Worm (Caenorhabditis elegans) whole organism, L1 larva: ENCODE measurements around the gene W02B12.13.

Experiments used
- C04F5.9 ChIP-seq: sonication (generic microtip); optimal IDR thresholded peaks from 2 replicates; lab custom pipeline; 2016; ENCODE audit warnings: missing genetic modification characterization, missing compliant biosample characterization
- C34B4.2 ChIP-seq: sonication (generic microtip); optimal IDR thresholded peaks from 2 replicates; lab custom pipeline; 2017; ENCODE audit warnings: mild to moderate bottlenecking, missing genetic modification characterization, missing compliant biosample characterization
- F16B12.6 ChIP-seq: fragments of 150-350 bp; optimal IDR thresholded peaks from 2 replicates; lab custom pipeline; 2014; ENCODE audit warnings: missing biosample characterization, missing genetic modification characterization
- aha-1 ChIP-seq: fragments of 150-350 bp; optimal IDR thresholded peaks from 2 replicates; lab custom pipeline; 2014; ENCODE audit warnings: missing biosample characterization, missing genetic modification characterization
- alr-1 ChIP-seq: fragments of 200-800 bp; sonication (Bioruptor generic); optimal IDR thresholded peaks from 2 replicates; lab custom pipeline; 2018; ENCODE audit warnings: borderline replicate concordance, mild to moderate bottlenecking, missing genetic modification characterization, missing compliant biosample characterization
- blmp-1 ChIP-seq: fragments of 150-350 bp; optimal IDR thresholded peaks from 2 replicates; lab custom pipeline; 2014; ENCODE audit warnings: missing biosample characterization, missing genetic modification characterization
- ceh-8 ChIP-seq: fragments of 200-800 bp; sonication (Bioruptor generic); optimal IDR thresholded peaks from 2 replicates; lab custom pipeline; 2018; ENCODE audit warnings: mild to moderate bottlenecking, missing genetic modification characterization, moderate library complexity, missing compliant biosample characterization
- ceh-82 ChIP-seq, 3 experiments: fragments of 150-350 bp in 1 of 3; sonication (generic microtip) in 2 of 3; optimal IDR thresholded peaks; 2 replicates each; lab custom pipeline; 2014 to 2017; ENCODE audit warnings: missing biosample characterization in 3 of 3, missing genetic modification characterization in 3 of 3
- ceh-88 ChIP-seq: fragments of 200-800 bp; sonication (Bioruptor generic); IDR thresholded peaks from 2 replicates; pipeline ENCODE4 v1.3.6; 2022; ENCODE audit warnings: missing genetic modification characterization, missing compliant biosample characterization
- ceh-90 ChIP-seq: sonication (generic microtip); optimal IDR thresholded peaks from 2 replicates; lab custom pipeline; 2016; ENCODE audit warnings: missing genetic modification characterization, missing compliant biosample characterization
- dpl-1 ChIP-seq, 3 experiments: fragments of 150-350 bp in 2 of 3; sonication (generic microtip) in 1 of 3; optimal IDR thresholded peaks; 2 replicates each; lab custom pipeline; 2014 to 2017; ENCODE audit warnings: missing biosample characterization in 3 of 3, missing genetic modification characterization in 3 of 3, missing genetic modification reagents in 3 of 3
- dsc-1 ChIP-seq: sonication (generic microtip); optimal IDR thresholded peaks from 2 replicates; lab custom pipeline; 2016; ENCODE audit warnings: mild to moderate bottlenecking, missing genetic modification characterization, missing compliant biosample characterization
- efl-1 ChIP-seq, 4 experiments: fragments of 150-350 bp; optimal IDR thresholded peaks in 3 of 4; peaks in 1 of 4; 1 replicate in 1 of 4; 2 replicates in 3 of 4; lab custom pipeline; 2014; ENCODE audit warnings: missing biosample characterization in 2 of 4, missing genetic modification characterization in 2 of 4, missing genetic modification reagents in 2 of 4
- efl-3 ChIP-seq: fragments of 200-800 bp; sonication (Bioruptor generic); optimal IDR thresholded peaks from 2 replicates; lab custom pipeline; 2018; ENCODE audit warnings: mild to moderate bottlenecking, missing genetic modification characterization, missing compliant biosample characterization
- ets-5 ChIP-seq: fragments of 200-800 bp; sonication (Bioruptor generic); IDR thresholded peaks from 2 replicates; pipeline ENCODE4 v1.3.6; 2022; ENCODE audit warnings: missing genetic modification characterization, missing compliant biosample characterization
- fkh-10 ChIP-seq: sonication (generic microtip); optimal IDR thresholded peaks from 2 replicates; lab custom pipeline; 2017; ENCODE audit warnings: missing biosample characterization, missing genetic modification reagents, missing genetic modification characterization
- fkh-4 ChIP-seq: sonication (generic microtip); optimal IDR thresholded peaks from 2 replicates; lab custom pipeline; 2016; ENCODE audit warnings: missing compliant biosample characterization, missing genetic modification characterization, borderline replicate concordance
- fos-1 ChIP-seq: fragments of 150-350 bp; optimal IDR thresholded peaks from 2 replicates; lab custom pipeline; 2014; ENCODE audit warnings: missing biosample characterization, missing genetic modification characterization
- grh-1 ChIP-seq: fragments of 200-800 bp; sonication (Bioruptor generic); IDR thresholded peaks from 2 replicates; pipeline ENCODE4 v1.3.6; 2022; ENCODE audit warnings: missing genetic modification reagents, missing genetic modification characterization, missing compliant biosample characterization
- hlh-17 ChIP-seq: fragments of 200-800 bp; sonication (Bioruptor generic); optimal IDR thresholded peaks from 2 replicates; lab custom pipeline; 2018; ENCODE audit warnings: missing genetic modification characterization, mild to moderate bottlenecking, missing compliant biosample characterization, moderate library complexity, borderline replicate concordance
- hlh-4 ChIP-seq: sonication (generic microtip); optimal IDR thresholded peaks from 2 replicates; lab custom pipeline; 2016; ENCODE audit warnings: mild to moderate bottlenecking, missing genetic modification characterization, missing compliant biosample characterization
- isw-1 ChIP-seq: fragments of 200-800 bp; sonication (Bioruptor generic); IDR thresholded peaks from 2 replicates; pipeline ENCODE4 v1.3.6; 2022; ENCODE audit warnings: missing genetic modification characterization, missing compliant biosample characterization
- jun-1 ChIP-seq: fragments of 150-350 bp; optimal IDR thresholded peaks from 2 replicates; lab custom pipeline; 2014; ENCODE audit warnings: missing biosample characterization, missing genetic modification reagents, missing genetic modification characterization
- lin-13 ChIP-seq: fragments of 150-350 bp; optimal IDR thresholded peaks from 2 replicates; lab custom pipeline; 2014; ENCODE audit warnings: missing biosample characterization, missing genetic modification reagents, missing genetic modification characterization
- lin-14 ChIP-seq: fragments of 200-800 bp; sonication (Bioruptor generic); optimal IDR thresholded peaks from 2 replicates; lab custom pipeline; 2018; ENCODE audit warnings: mild to moderate bottlenecking, missing genetic modification characterization, moderate library complexity, missing compliant biosample characterization
- lin-35 ChIP-seq, 2 experiments: fragments of 150-350 bp; optimal IDR thresholded peaks; 2 replicates each; lab custom pipeline; 2014; ENCODE audit warnings: missing biosample characterization in 2 of 2, missing genetic modification characterization in 2 of 2, missing genetic modification reagents in 2 of 2
- lir-3 ChIP-seq: sonication (generic microtip); optimal IDR thresholded peaks from 2 replicates; lab custom pipeline; 2016; ENCODE audit warnings: mild to moderate bottlenecking, missing genetic modification characterization, moderate library complexity, missing compliant biosample characterization; ENCODE audit not compliant: poor library complexity
- lsy-2 ChIP-seq, 2 experiments: fragments of 150-350 bp; optimal IDR thresholded peaks; 2 replicates each; lab custom pipeline; 2014; ENCODE audit warnings: missing biosample characterization in 2 of 2, missing genetic modification characterization in 2 of 2
- mdl-1 ChIP-seq, 2 experiments: fragments of 150-350 bp; optimal IDR thresholded peaks; 2 replicates each; lab custom pipeline; 2014 to 2017; ENCODE audit warnings: missing biosample characterization in 2 of 2, missing genetic modification characterization in 2 of 2, inconsistent platforms in 1 of 2
- mef-2 ChIP-seq: fragments of 150-350 bp; optimal IDR thresholded peaks from 2 replicates; lab custom pipeline; 2014; ENCODE audit warnings: missing biosample characterization, missing genetic modification characterization
- mep-1 ChIP-seq: fragments of 150-350 bp; optimal IDR thresholded peaks from 2 replicates; lab custom pipeline; 2014; ENCODE audit warnings: missing biosample characterization, missing genetic modification characterization
- nhr-11 ChIP-seq: fragments of 150-350 bp; optimal IDR thresholded peaks from 2 replicates; lab custom pipeline; 2014; ENCODE audit warnings: missing biosample characterization, missing genetic modification characterization
- nhr-12 ChIP-seq: sonication (generic microtip); optimal IDR thresholded peaks from 2 replicates; lab custom pipeline; 2017; ENCODE audit warnings: missing biosample characterization, missing genetic modification characterization
- nhr-19 ChIP-seq: fragments of 200-800 bp; sonication (Bioruptor generic); conservative IDR thresholded peaks from 2 replicates; pipeline ENCODE4 v1.3.6; 2022; ENCODE audit warnings: missing genetic modification characterization, missing compliant biosample characterization
- nhr-71 ChIP-seq: sonication (generic microtip); optimal IDR thresholded peaks from 2 replicates; lab custom pipeline; 2016; ENCODE audit warnings: mild to moderate bottlenecking, missing genetic modification characterization, moderate library complexity, missing compliant biosample characterization
- nhr-76 ChIP-seq: sonication (generic microtip); optimal IDR thresholded peaks from 2 replicates; lab custom pipeline; 2017; ENCODE audit warnings: missing biosample characterization, missing genetic modification characterization
- nhr-85 ChIP-seq: sonication (generic microtip); peaks from one replicate; lab custom pipeline; 2016; ENCODE audit warnings: missing genetic modification characterization, inconsistent platforms, missing compliant biosample characterization
- nhr-90 ChIP-seq: sonication (generic microtip); optimal IDR thresholded peaks from 2 replicates; lab custom pipeline; 2016; ENCODE audit warnings: mild to moderate bottlenecking, missing genetic modification characterization, missing compliant biosample characterization; ENCODE audit not compliant: poor library complexity
- pag-3 ChIP-seq: sonication (generic microtip); optimal IDR thresholded peaks from 2 replicates; lab custom pipeline; 2017; ENCODE audit warnings: missing genetic modification characterization, mild to moderate bottlenecking, missing compliant biosample characterization, antibody characterized with exemption, borderline replicate concordance; ENCODE audit not compliant: insufficient read depth
- rnt-1 ChIP-seq: sonication (generic microtip); optimal IDR thresholded peaks from 2 replicates; lab custom pipeline; 2016; ENCODE audit warnings: mild to moderate bottlenecking, missing genetic modification characterization, moderate library complexity, missing compliant biosample characterization
- skn-1 ChIP-seq: fragments of 150-350 bp; optimal IDR thresholded peaks from 2 replicates; lab custom pipeline; 2014; ENCODE audit warnings: missing biosample characterization, missing genetic modification characterization
- sptf-1 ChIP-seq: fragments of 150-350 bp; optimal IDR thresholded peaks from 2 replicates; lab custom pipeline; 2014; ENCODE audit warnings: missing biosample characterization, missing genetic modification characterization
- swsn-7 ChIP-seq: sonication (generic microtip); optimal IDR thresholded peaks from 2 replicates; lab custom pipeline; 2016; ENCODE audit warnings: missing genetic modification characterization, missing compliant biosample characterization
- unc-130 ChIP-seq: fragments of 150-350 bp; optimal IDR thresholded peaks from 2 replicates; lab custom pipeline; 2017; ENCODE audit warnings: missing biosample characterization, missing genetic modification characterization, inconsistent platforms
- unc-86 ChIP-seq: sonication (generic microtip); optimal IDR thresholded peaks from 2 replicates; lab custom pipeline; 2016; ENCODE audit warnings: missing genetic modification characterization, missing compliant biosample characterization
- unc-98 ChIP-seq: fragments of 200-800 bp; sonication (Bioruptor generic); IDR thresholded peaks from 2 replicates; pipeline ENCODE4 v1.3.6; 2022; ENCODE audit warnings: missing genetic modification characterization, missing compliant biosample characterization
- vab-15 ChIP-seq: sonication (generic microtip); optimal IDR thresholded peaks from 2 replicates; lab custom pipeline; 2017; ENCODE audit warnings: missing genotype, mild to moderate bottlenecking, missing genetic modification characterization, missing compliant biosample characterization
- zag-1 ChIP-seq: fragments of 150-350 bp; optimal IDR thresholded peaks from 2 replicates; lab custom pipeline; 2014; ENCODE audit warnings: missing biosample characterization, missing genetic modification characterization
- zip-4 ChIP-seq: fragments of 200-800 bp; sonication (Bioruptor generic); optimal IDR thresholded peaks from 2 replicates; lab custom pipeline; 2018; ENCODE audit warnings: mild to moderate bottlenecking, missing genetic modification characterization, moderate library complexity, missing compliant biosample characterization
- ztf-11 ChIP-seq, 2 experiments: sonication (generic microtip); optimal IDR thresholded peaks; 2 replicates each; lab custom pipeline; 2016 to 2017; ENCODE audit warnings: missing genetic modification characterization in 2 of 2, missing biosample characterization in 1 of 2, missing compliant biosample characterization in 1 of 2
- ztf-4 ChIP-seq: fragments of 150-350 bp; optimal IDR thresholded peaks from 2 replicates; lab custom pipeline; 2014; ENCODE audit warnings: missing biosample characterization, missing genetic modification characterization

Gene W02B12.13

DNA sequence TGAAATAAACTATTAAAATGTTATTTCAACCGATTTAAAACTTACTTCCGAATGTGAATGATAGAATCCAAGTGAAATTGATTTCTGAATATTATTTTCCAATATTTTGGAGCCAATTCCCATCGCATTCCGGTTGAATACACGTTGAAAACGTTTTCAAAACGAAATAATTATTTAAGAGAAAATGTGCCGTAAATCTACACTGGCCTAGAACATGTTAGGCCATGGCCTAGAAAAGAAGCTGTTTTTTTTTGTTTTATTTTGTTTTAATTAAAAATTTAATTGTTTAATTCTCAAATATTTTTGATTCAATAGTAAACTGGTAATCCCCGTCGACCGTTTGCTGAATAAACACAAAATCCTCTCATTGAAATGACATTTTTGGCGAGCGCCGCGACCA lies 18.8 kb downstream of the W02B12.13 start:
- TF ChIP-seq ceh-88 (no peak), nhr-85 (tag; lab: Kevin White, UChicago) (no peak), hlh-17 (GFP tag; lab: Kevin White, UChicago) (no peak), zag-1 (tag; lab: Kevin White, UChicago) (no peak), pag-3 (tag; lab: Kevin White, UChicago) (no peak), dsc-1 (tag; lab: Kevin White, UChicago) (no peak), dpl-1 (GFP tag; optimal IDR thresholded peaks at IDR 0.05; lab: Kevin White, UChicago) (peak in 1 of 3 experiments; percentile 27), ceh-82 (tag; optimal IDR thresholded peaks at IDR 0.05; lab: Kevin White, UChicago) (no peak), nhr-12 (tag; lab: Kevin White, UChicago) (no peak), alr-1 (tag; lab: Kevin White, UChicago) (no peak), fkh-4 (tag; lab: Kevin White, UChicago) (no peak), lsy-2 (tag; optimal IDR thresholded peaks at IDR 0.05; lab: Kevin White, UChicago) (peak in 1 of 2 experiments; percentile 9), isw-1 (GFP tag; lab: Robert Waterston, UW) (no peak), rnt-1 (peak; percentile 15), ets-5 (GFP tag; lab: Robert Waterston, UW) (no peak), aha-1 (no peak), ztf-4 (tag; lab: Kevin White, UChicago) (no peak), fkh-10 (GFP tag; lab: Kevin White, UChicago) (no peak), hlh-4 (tag; lab: Kevin White, UChicago) (no peak), nhr-76 (tag; lab: Kevin White, UChicago) (no peak), lin-14 (GFP tag; lab: Kevin White, UChicago) (no peak), nhr-71 (tag; lab: Kevin White, UChicago) (no peak), ceh-90 (tag; lab: Kevin White, UChicago) (peak; percentile 46), unc-130 (no peak), efl-1 (optimal IDR thresholded peaks at IDR 0.05; lab: Kevin White, UChicago) (peak; percentile 9 to 31), efl-1 (GFP tag; optimal IDR thresholded peaks at IDR 0.05 in 1 of 2; lab: Kevin White, UChicago) (peak; percentile 8 to 56), nhr-11 (tag; lab: Kevin White, UChicago) (no peak), nhr-90 (tag; lab: Kevin White, UChicago) (no peak), lir-3 (peak; percentile 41), efl-3 (GFP tag; lab: Kevin White, UChicago) (no peak), mef-2 (tag; lab: Kevin White, UChicago) (no peak), fos-1 (tag; lab: Kevin White, UChicago) (no peak), swsn-7 (tag; lab: Kevin White, UChicago) (no peak), zip-4 (GFP tag; lab: Kevin White, UChicago) (no peak), vab-15 (no peak)

DNA sequence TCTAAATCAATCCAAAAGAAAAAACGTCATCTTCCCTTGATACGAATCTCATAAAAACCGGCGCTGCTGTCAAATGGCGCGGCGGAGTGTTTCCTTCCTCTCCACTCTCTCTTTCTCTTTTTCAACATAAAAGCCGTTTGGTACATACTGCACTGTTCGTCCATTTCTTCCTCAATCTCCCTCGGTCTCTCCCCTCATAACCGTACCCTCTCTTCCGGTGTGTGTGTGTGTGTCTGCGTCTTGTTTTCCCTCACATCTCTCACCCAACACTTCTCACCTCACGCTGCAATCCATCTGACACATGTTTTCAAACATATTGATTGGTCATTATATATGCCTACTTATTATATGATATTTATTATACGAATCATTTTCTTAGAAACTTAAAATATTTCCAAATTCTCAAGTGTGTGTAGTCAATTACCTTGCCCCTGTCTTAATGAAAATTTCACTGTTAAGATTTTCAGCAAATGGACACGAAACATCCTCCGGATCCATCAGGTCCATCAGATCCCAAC lies 19.4 kb downstream of the W02B12.13 start, which contains the start of the genes aars-1 and rga-1:
TSS of gene aars-1 (minus strand) at position 71 of the 518 bp plus-strand sequence.
TSS of gene rga-1 (plus strand) at position 468 of the 518 bp plus-strand sequence.
- TF ChIP-seq sptf-1 (tag; lab: Kevin White, UChicago) (no peak), hlh-4 (tag; lab: Kevin White, UChicago) (no peak), isw-1 (GFP tag; lab: Robert Waterston, UW) (no peak), unc-86 (tag; lab: Kevin White, UChicago) (no peak), blmp-1 (tag; lab: Kevin White, UChicago) (peak; percentile 88), dpl-1 (GFP tag; optimal IDR thresholded peaks at IDR 0.05; lab: Kevin White, UChicago) (peak in 2 of 3 experiments; percentile 26 to 44), C34B4.2 (tag; lab: Kevin White, UChicago) (no peak), ceh-88 (no peak), grh-1 (GFP tag; lab: Robert Waterston, UW) (no peak), unc-98 (GFP tag; lab: Robert Waterston, UW) (no peak), skn-1 (tag; lab: Kevin White, UChicago) (peak; percentile 14), mep-1 (tag; lab: Kevin White, UChicago) (peak; percentile 76), nhr-19 (GFP tag; lab: Robert Waterston, UW) (peak; percentile 33), lin-13 (GFP tag; lab: Kevin White, UChicago) (no peak), lin-35 (GFP tag; optimal IDR thresholded peaks at IDR 0.05; lab: Kevin White, UChicago) (peak in 1 of 2 experiments; percentile 62), ceh-8 (GFP tag; lab: Kevin White, UChicago) (no peak), mdl-1 (tag; optimal IDR thresholded peaks at IDR 0.05; lab: Kevin White, UChicago) (peak in 1 of 2 experiments; percentile 49), F16B12.6 (no peak), C04F5.9 (no peak), aha-1 (no peak), ztf-11 (tag; optimal IDR thresholded peaks at IDR 0.05; lab: Kevin White, UChicago) (peak in 1 of 2 experiments; percentile 16), nhr-85 (tag; lab: Kevin White, UChicago) (peak; percentile 83), jun-1 (tag; lab: Kevin White, UChicago) (peak; percentile 42)
